Worm (Caenorhabditis elegans) whole organism, L1 larva: ENCODE measurements around the gene nspb-7.
A peak's percentile ranks its signal among the peaks of the same experiment; 100 is the strongest.
"Not testable (repeated sequence)": the region's sequence is repeated elsewhere in the genome, so short reads cannot be mapped to it uniquely, and the experiment has no call there.

ENCODE experiments used
- ceh-82 ChIP-seq, 3 experiments: fragments of 150-350 bp in 1 of 3; sonication (generic microtip) in 2 of 3; optimal IDR thresholded peaks; 2 replicates each; lab custom pipeline; 2014 to 2017; ENCODE audit warnings: missing biosample characterization in 3 of 3, missing genetic modification characterization in 3 of 3
- efl-1 ChIP-seq, 4 experiments: fragments of 150-350 bp; optimal IDR thresholded peaks in 3 of 4; peaks in 1 of 4; 1 replicate in 1 of 4; 2 replicates in 3 of 4; lab custom pipeline; 2014; ENCODE audit warnings: missing biosample characterization in 2 of 4, missing genetic modification characterization in 2 of 4, missing genetic modification reagents in 2 of 4
- unc-98 ChIP-seq: fragments of 200-800 bp; sonication (Bioruptor generic); IDR thresholded peaks from 2 replicates; pipeline ENCODE4 v1.3.6; 2022; ENCODE audit warnings: missing genetic modification characterization, missing compliant biosample characterization

DNA sequence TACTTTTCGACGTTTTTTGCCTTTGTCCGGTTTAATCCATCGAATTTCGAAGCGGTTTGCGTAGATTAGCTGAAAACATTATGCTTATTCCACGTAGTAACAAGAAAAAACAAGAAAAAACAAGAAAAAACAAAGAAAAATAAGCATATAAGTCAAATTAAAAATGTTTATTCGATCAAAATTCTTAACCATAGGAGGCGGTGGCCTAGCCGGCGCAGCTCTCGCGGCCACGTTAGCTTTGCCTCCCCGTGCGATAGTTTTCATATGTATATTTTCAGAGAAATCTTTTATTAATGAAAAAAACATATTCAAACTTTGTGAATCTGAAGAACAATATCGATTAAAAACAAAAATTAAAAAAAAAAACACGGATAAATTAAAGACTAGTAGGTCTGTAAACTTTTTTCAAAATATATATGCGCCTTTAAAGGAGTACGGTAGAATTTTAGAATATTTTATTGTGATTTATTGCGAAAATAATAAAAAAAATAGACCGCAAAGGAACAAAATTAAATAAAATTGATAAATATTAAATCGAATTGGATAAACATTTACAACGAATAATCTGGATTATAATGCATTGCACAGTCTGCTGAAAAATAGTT lies 14.2 kb upstream of the nspb-7 start:
- TF ChIP-seq efl-1 (optimal IDR thresholded peaks at IDR 0.05; lab: Kevin White, UChicago) (peak; percentile 31 to 45), efl-1 (GFP tag; optimal IDR thresholded peaks at IDR 0.05 in 1 of 2; lab: Kevin White, UChicago) (peak in 1 of 2 experiments; percentile 91)
- not testable (repeated sequence) for TF ChIP-seq ceh-82 (tag; optimal IDR thresholded peaks at IDR 0.05; lab: Kevin White, UChicago); unc-98 (GFP tag; lab: Robert Waterston, UW)
